Worm (Caenorhabditis elegans): ENCODE results near the gene seip-1.
A peak's percentile ranks its signal among the peaks of the same experiment; 100 is the strongest.

Gene seip-1

ce11 chrV:6053188-6053687 lies at the start of gene seip-1:
Gene seip-1, minus strand, starts transcription at chrV:6053238.
- TF ChIP-seq lin-39 (tag; optimal IDR thresholded peaks at IDR 0.05) (peak; percentile 89), nhr-77 (tag; optimal IDR thresholded peaks at IDR 0.05) (no peak), fos-1 (tag; optimal IDR thresholded peaks at IDR 0.05) (peak; percentile 33), unc-62 (GFP tag; optimal IDR thresholded peaks at IDR 0.05) (peak; percentile 30), ama-1 (optimal IDR thresholded peaks at IDR 0.05) (peak; percentile 10), ceh-16 (tag; optimal IDR thresholded peaks at IDR 0.05) (no peak), jun-1 (tag; optimal IDR thresholded peaks at IDR 0.05) (peak; percentile 79), pha-4 (tag; optimal IDR thresholded peaks at IDR 0.05) (peak; percentile 90), fkh-10 (GFP tag; optimal IDR thresholded peaks at IDR 0.05) (peak; percentile 33), lsy-12 (tag; optimal IDR thresholded peaks at IDR 0.05) (peak; percentile 25), nfya-1 (tag; optimal IDR thresholded peaks at IDR 0.05; ENCODE audit: insufficient read depth) (peak; percentile 87), nhr-43 (tag; optimal IDR thresholded peaks at IDR 0.05; ENCODE audit: poor library complexity, severe bottlenecking) (peak; percentile 6), skn-1 (tag; optimal IDR thresholded peaks at IDR 0.05) (peak; percentile 89), nhr-237 (tag; optimal IDR thresholded peaks at IDR 0.05) (no peak), sea-2 (GFP tag; optimal IDR thresholded peaks at IDR 0.05) (no peak), ztf-11 (tag; optimal IDR thresholded peaks at IDR 0.05) (no peak), zag-1 (tag; optimal IDR thresholded peaks at IDR 0.05) (no peak), aly-2 (tag; optimal IDR thresholded peaks at IDR 0.05) (no peak), nhr-12 (tag; optimal IDR thresholded peaks at IDR 0.05) (no peak), hmg-11 (tag; optimal IDR thresholded peaks at IDR 0.05) (peak; percentile 79), ceh-28 (tag; optimal IDR thresholded peaks at IDR 0.05) (peak; percentile 23), egl-27 (tag; optimal IDR thresholded peaks at IDR 0.05) (peak; percentile 32), mml-1 (tag; optimal IDR thresholded peaks at IDR 0.05) (no peak), lin-15B (tag; optimal IDR thresholded peaks at IDR 0.05) (peak; percentile 93), elt-2 (tag; optimal IDR thresholded peaks at IDR 0.05) (peak; percentile 79), R02D3.7 (tag; optimal IDR thresholded peaks at IDR 0.05) (peak; percentile 44), mdl-1 (tag; optimal IDR thresholded peaks at IDR 0.05) (peak; percentile 6), elt-1 (tag; optimal IDR thresholded peaks at IDR 0.05) (no peak), tbx-2 (tag; optimal IDR thresholded peaks at IDR 0.05) (peak; percentile 27), nhr-11 (tag; optimal IDR thresholded peaks at IDR 0.05) (peak; percentile 39), ceh-82 (tag; optimal IDR thresholded peaks at IDR 0.05) (no peak), nhr-28 (tag; optimal IDR thresholded peaks at IDR 0.05) (no peak), unc-39 (tag; optimal IDR thresholded peaks at IDR 0.05) (no peak), nhr-25 (tag; optimal IDR thresholded peaks at IDR 0.05) (peak; percentile 55), daf-12 (tag; optimal IDR thresholded peaks at IDR 0.05) (no peak), ZK546.5 (tag; optimal IDR thresholded peaks at IDR 0.05) (no peak), egl-5 (tag; optimal IDR thresholded peaks at IDR 0.05) (peak; percentile 41), ceh-9 (tag; optimal IDR thresholded peaks at IDR 0.05) (no peak), nhr-67 (tag; optimal IDR thresholded peaks at IDR 0.05) (no peak), snpc-4 (tag; optimal IDR thresholded peaks at IDR 0.05) (peak; percentile 82), pqm-1 (tag; optimal IDR thresholded peaks at IDR 0.05) (peak; percentile 78), nhr-76 (tag; optimal IDR thresholded peaks at IDR 0.05) (no peak), fkh-2 (tag; optimal IDR thresholded peaks at IDR 0.05) (no peak), nhr-23 (tag; optimal IDR thresholded peaks at IDR 0.05) (peak; percentile 83), ztf-4 (tag; optimal IDR thresholded peaks at IDR 0.05) (no peak), elt-3 (tag; optimal IDR thresholded peaks at IDR 0.05) (no peak), eor-1 (tag; optimal IDR thresholded peaks at IDR 0.05) (no peak)
